Worm (Caenorhabditis elegans) whole organism, L1 larva: ENCODE data around the gene Y38F1A.8.

ENCODE experiments used
- ces-1 ChIP-seq: fragments of 150-350 bp; optimal IDR thresholded peaks from 2 replicates; lab custom pipeline; 2014; ENCODE audit warnings: missing biosample characterization, missing genetic modification reagents, missing genetic modification characterization
- fos-1 ChIP-seq: fragments of 150-350 bp; optimal IDR thresholded peaks from 2 replicates; lab custom pipeline; 2014; ENCODE audit warnings: missing biosample characterization, missing genetic modification characterization
- lin-39 ChIP-seq: fragments of 150-350 bp; optimal IDR thresholded peaks from 2 replicates; lab custom pipeline; 2014; ENCODE audit warnings: missing biosample characterization, missing genetic modification reagents, missing genetic modification characterization
- lir-3 ChIP-seq: sonication (generic microtip); optimal IDR thresholded peaks from 2 replicates; lab custom pipeline; 2016; ENCODE audit warnings: mild to moderate bottlenecking, missing genetic modification characterization, moderate library complexity, missing compliant biosample characterization; ENCODE audit not compliant: poor library complexity
- nhr-237 ChIP-seq: fragments of 150-350 bp; optimal IDR thresholded peaks from 2 replicates; lab custom pipeline; 2014; ENCODE audit warnings: missing biosample characterization, missing genetic modification characterization
- snpc-4 ChIP-seq: fragments of 150-350 bp; optimal IDR thresholded peaks from 2 replicates; lab custom pipeline; 2014; ENCODE audit warnings: missing biosample characterization, missing genetic modification characterization
- ztf-11 ChIP-seq, 2 experiments: sonication (generic microtip); optimal IDR thresholded peaks; 2 replicates each; lab custom pipeline; 2016 to 2017; ENCODE audit warnings: missing genetic modification characterization in 2 of 2, missing biosample characterization in 1 of 2, missing compliant biosample characterization in 1 of 2

- no peak for TF ChIP-seq ces-1 (GFP tag; lab: Kevin White, UChicago)
- no peak for TF ChIP-seq nhr-237
- no peak for TF ChIP-seq fos-1
- TF ChIP-seq snpc-4 (tag; lab: Kevin White, UChicago): no peak
- TF ChIP-seq ztf-11 (tag; optimal IDR thresholded peaks at IDR 0.05; lab: Kevin White, UChicago): no peak
- TF ChIP-seq lir-3 (tag; lab: Kevin White, UChicago): no peak
- TF ChIP-seq lin-39 (tag; lab: Kevin White, UChicago): no peak
These were observed 35.5 kb downstream of the Y38F1A.8 start for ce11 chrII:12965138-12965537.
